Fruit fly (Drosophila melanogaster) whole organism, wandering third instar larva: ENCODE data around the gene CG9799.

Experiments
- Myc ChIP-seq: fragments of >200 bp; optimal IDR thresholded peaks from 2 replicates; lab custom pipeline; 2017
- sv ChIP-seq: fragments of 200-800 bp; sonication (Bioruptor generic); optimal IDR thresholded peaks from 3 replicates; lab custom pipeline; 2016; ENCODE audit warnings: missing biosample characterization, missing genetic modification characterization
- usp ChIP-seq: fragments of >200 bp; optimal IDR thresholded peaks from 2 replicates; lab custom pipeline; 2017; ENCODE audit warnings: missing biosample characterization, missing genetic modification characterization

DNA sequence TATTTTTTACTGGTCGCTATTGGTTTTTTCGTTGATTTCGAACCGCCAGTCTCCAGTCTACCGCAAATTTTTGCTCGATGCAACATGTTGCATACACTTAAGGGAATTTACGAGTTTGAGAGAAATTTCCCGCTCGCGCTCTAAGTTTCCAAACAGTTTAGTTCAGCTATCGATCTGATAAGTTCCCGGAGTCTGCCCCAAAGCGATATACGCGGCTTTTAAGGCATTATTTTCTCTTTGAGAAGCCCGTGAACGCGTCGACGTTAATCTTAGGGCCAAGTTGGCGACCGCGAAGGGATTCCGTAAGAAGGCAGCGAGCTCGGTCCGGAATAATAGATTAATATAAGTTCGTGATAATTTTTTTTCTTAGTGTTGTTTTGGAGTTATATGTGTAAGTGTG is 13.6 kb downstream of the CG9799 start:
- TF ChIP-seq usp: no peak
- TF ChIP-seq Myc (lab: Kevin White, UChicago): no peak
- no peak for TF ChIP-seq sv (GFP tag; lab: Kevin White, UChicago)
